Worm (Caenorhabditis elegans) whole organism, early embryonic: ENCODE measurements around the gene egl-8.

Experiments
- B0310.2 ChIP-seq: sonication (generic microtip); optimal IDR thresholded peaks from 2 replicates; lab custom pipeline; 2016; ENCODE audit warnings: mild to moderate bottlenecking, missing genetic modification characterization, missing compliant biosample characterization
- F13C5.2 ChIP-seq: sonication (generic microtip); optimal IDR thresholded peaks from 2 replicates; lab custom pipeline; 2017; ENCODE audit warnings: mild to moderate bottlenecking, missing genetic modification characterization, inconsistent platforms, missing compliant biosample characterization
- aly-1 ChIP-seq: sonication (generic microtip); optimal IDR thresholded peaks from 2 replicates; lab custom pipeline; 2016; ENCODE audit warnings: missing genetic modification characterization, missing compliant biosample characterization
- ama-1 ChIP-seq: fragments of 150-350 bp; optimal IDR thresholded peaks from 2 replicates; lab custom pipeline; 2014
- ceh-36 ChIP-seq: sonication (generic microtip); optimal IDR thresholded peaks from 2 replicates; lab custom pipeline; 2016; ENCODE audit warnings: missing genetic modification characterization, inconsistent platforms, missing compliant biosample characterization
- flt-1 ChIP-seq: fragments of 200-800 bp; sonication (Bioruptor generic); IDR thresholded peaks from 2 replicates; pipeline ENCODE4 v1.3.6; 2022; ENCODE audit warnings: missing genetic modification characterization, missing compliant biosample characterization
- tbx-11 ChIP-seq: fragments of 200-800 bp; sonication (Bioruptor generic); IDR thresholded peaks from 2 replicates; pipeline ENCODE4 v1.3.6; 2022; ENCODE audit warnings: missing genetic modification characterization, missing compliant biosample characterization
- tra-4 ChIP-seq: sonication (generic microtip); optimal IDR thresholded peaks from 2 replicates; lab custom pipeline; 2017; ENCODE audit warnings: missing genetic modification characterization, missing compliant biosample characterization

- no peak for TF ChIP-seq tra-4 (tag; lab: Kevin White, UChicago)
- no peak for TF ChIP-seq aly-1 (tag; lab: Kevin White, UChicago)
- TF ChIP-seq F13C5.2 (tag; lab: Kevin White, UChicago) = no peak
- TF ChIP-seq flt-1 (GFP tag; lab: Robert Waterston, UW) = no peak
- TF ChIP-seq ama-1 (lab: Kevin White, UChicago) = no peak
- no peak for TF ChIP-seq tbx-11 (GFP tag; lab: Robert Waterston, UW)
- TF ChIP-seq B0310.2 = no peak
- no peak for TF ChIP-seq ceh-36 (tag; lab: Kevin White, UChicago)
Measured at ce11 chrV:44026-44425, 23.4 kb downstream of the egl-8 start.
